Worm (Caenorhabditis elegans): ENCODE measurements around the gene C42D4.18.

DNA sequence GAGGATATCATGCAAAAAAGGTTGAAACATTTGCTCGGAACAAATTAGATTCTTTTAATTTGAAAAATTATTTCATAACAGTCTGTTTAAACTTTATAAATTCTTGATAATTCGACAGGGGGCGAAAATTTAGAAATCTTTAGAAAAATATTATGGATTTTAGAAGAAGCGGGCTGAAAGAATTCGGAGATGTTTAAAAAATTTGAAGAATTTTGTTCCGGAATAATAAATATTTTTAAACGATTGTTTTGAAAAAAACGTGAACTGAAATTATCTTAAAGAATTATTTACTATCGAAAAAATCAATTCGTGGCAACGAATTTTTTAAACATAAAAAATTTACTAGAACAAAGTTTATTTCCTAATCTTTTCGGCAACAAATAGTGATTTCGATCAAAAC is 37.1 kb downstream of the C42D4.18 start, which contains the start of gene R13A1.3:
- TF ChIP-seq med-1 (GFP tag; optimal IDR thresholded peaks at IDR 0.05; ENCODE audit: insufficient read depth), result no peak
- no peak for TF ChIP-seq flt-1 (GFP tag; IDR thresholded peaks at IDR 0.05)
- no peak for TF ChIP-seq T22C8.4 (GFP tag; IDR thresholded peaks at IDR 0.05)
- no peak for TF ChIP-seq ref-1 (GFP tag; conservative IDR thresholded peaks at IDR 0.05)
- no peak for TF ChIP-seq ztf-23 (GFP tag; IDR thresholded peaks at IDR 0.05)
- TF ChIP-seq ztf-29 (GFP tag; IDR thresholded peaks at IDR 0.05), result no peak
- TF ChIP-seq cog-1 (tag; optimal IDR thresholded peaks at IDR 0.05), result no peak
- TF ChIP-seq tab-1 (GFP tag; IDR thresholded peaks at IDR 0.05), result no peak
